Fruit fly (Drosophila melanogaster) whole organism, adult: ENCODE measurements around the gene eys.

ENCODE experiments used
- CG1620 ChIP-seq: fragments of 200-800 bp; sonication (Bioruptor generic); optimal IDR thresholded peaks from 2 replicates; lab custom pipeline; 2016; ENCODE audit warnings: missing biosample characterization, missing genetic modification characterization
- Crg-1 ChIP-seq: fragments of 200-800 bp; sonication (Bioruptor generic); optimal IDR thresholded peaks from 2 replicates; lab custom pipeline; 2016; ENCODE audit warnings: missing biosample characterization, missing genetic modification characterization
- Hr96 ChIP-seq: fragments of 200-800 bp; sonication (Bioruptor generic); optimal IDR thresholded peaks from 2 replicates; lab custom pipeline; 2016; ENCODE audit warnings: missing biosample characterization, missing genetic modification characterization
- Mnt ChIP-seq: fragments of 200-800 bp; sonication (Bioruptor generic); optimal IDR thresholded peaks from 2 replicates; lab custom pipeline; 2016; ENCODE audit warnings: missing biosample characterization, mild to moderate bottlenecking, missing genetic modification characterization
- bab1 ChIP-seq: fragments of 200-800 bp; sonication (Bioruptor generic); optimal IDR thresholded peaks from 3 replicates; lab custom pipeline; 2019; ENCODE audit warnings: missing biosample characterization, mild to moderate bottlenecking, missing genetic modification characterization, moderate library complexity
- kay ChIP-seq: fragments of 200-800 bp; sonication (Bioruptor generic); peaks from one replicate; lab custom pipeline; 2016; ENCODE audit warnings: missing biosample characterization, missing genetic modification characterization, borderline replicate concordance
- pad ChIP-seq: fragments of 200-800 bp; sonication (Bioruptor generic); optimal IDR thresholded peaks from 3 replicates; lab custom pipeline; 2017; ENCODE audit warnings: missing biosample characterization, missing genetic modification characterization, mild to moderate bottlenecking, moderate library complexity, missing genetic modification reagents

DNA sequence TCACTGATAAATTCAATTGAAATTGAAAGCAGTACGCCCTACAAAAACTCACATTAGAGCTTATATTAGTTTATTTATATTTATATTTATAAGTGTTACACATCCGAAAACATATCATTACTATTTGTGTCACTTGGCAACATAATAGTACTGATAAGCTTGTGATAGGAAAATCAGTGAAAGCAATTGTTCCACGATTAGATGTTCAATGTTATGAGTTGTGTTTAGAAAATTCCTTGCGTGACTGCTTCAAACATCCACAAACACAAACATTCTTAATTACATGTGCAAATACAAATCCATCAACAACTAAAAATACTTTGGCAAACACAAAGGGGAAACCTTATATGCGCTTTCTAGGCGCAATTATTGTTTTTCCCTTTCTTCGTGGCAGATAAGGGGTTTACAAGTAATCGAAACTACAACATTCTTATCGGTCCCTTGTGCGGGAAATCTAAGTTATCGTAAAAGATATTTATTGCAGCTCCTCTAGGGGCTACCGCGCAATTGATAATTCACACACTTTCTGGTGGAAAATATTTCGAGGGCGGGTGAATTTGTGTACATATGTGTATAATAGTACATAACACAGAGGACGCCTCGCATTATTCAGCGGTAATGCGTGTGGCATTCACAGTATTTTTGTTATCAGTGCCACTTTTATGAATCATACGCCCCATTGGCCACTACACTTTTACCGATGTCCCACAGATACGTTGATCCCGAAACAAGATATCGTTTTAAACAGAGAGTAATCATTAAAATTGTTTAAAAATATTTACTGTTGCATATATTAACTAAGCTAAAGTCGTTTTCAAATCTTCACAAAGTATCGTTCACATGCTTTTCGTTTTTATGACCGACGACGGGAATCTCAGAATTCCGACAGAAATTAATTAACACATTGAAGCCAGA, 50.7 kb downstream of the eys start:
- TF ChIP-seq pad (GFP tag; lab: Kevin White, UChicago) (no peak), Mnt (GFP tag; lab: Kevin White, UChicago) (no peak), Hr96 (GFP tag; lab: Kevin White, UChicago) (no peak), bab1 (GFP tag; lab: Kevin White, UChicago) (no peak), CG1620 (no peak), Crg-1 (no peak), kay (GFP tag; lab: Kevin White, UChicago) (peak; percentile 91)
